Fruit fly (Drosophila melanogaster) whole organism, embryonic: Measurements from ENCODE around the gene par-6.

Source experiments
- Adf1 ChIP-seq: fragments of 200-800 bp; sonication (Bioruptor generic); IDR thresholded peaks from 2 replicates; pipeline ENCODE4 v1.3.6; 2022; ENCODE audit warnings: missing biosample characterization, missing genetic modification characterization
- CG10147 ChIP-seq: fragments of 200-800 bp; sonication (Bioruptor generic); optimal IDR thresholded peaks from 2 replicates; lab custom pipeline; 2019; ENCODE audit warnings: missing biosample characterization, mild to moderate bottlenecking, missing genetic modification characterization, moderate library complexity
- CG10267 ChIP-seq: fragments of 200-800 bp; sonication (Bioruptor generic); optimal IDR thresholded peaks from 2 replicates; lab custom pipeline; 2018; ENCODE audit warnings: missing biosample characterization, mild to moderate bottlenecking, missing genetic modification characterization, moderate library complexity
- CG10431 ChIP-seq: fragments of 200-800 bp; sonication (Bioruptor generic); optimal IDR thresholded peaks from 3 replicates; lab custom pipeline; 2018; ENCODE audit warnings: missing biosample characterization, mild to moderate bottlenecking, missing genetic modification characterization
- CG12219 ChIP-seq: fragments of 200-800 bp; sonication (Bioruptor generic); optimal IDR thresholded peaks from 3 replicates; lab custom pipeline; 2018; ENCODE audit warnings: missing biosample characterization, mild to moderate bottlenecking, missing genetic modification characterization
- CG15011 ChIP-seq: fragments of 200-800 bp; sonication (Bioruptor generic); optimal IDR thresholded peaks from 3 replicates; lab custom pipeline; 2018; ENCODE audit warnings: missing biosample characterization, mild to moderate bottlenecking, missing genetic modification characterization
- CG15696 ChIP-seq: fragments of 200-800 bp; sonication (Bioruptor generic); optimal IDR thresholded peaks from 2 replicates; lab custom pipeline; 2019; ENCODE audit warnings: missing biosample characterization, mild to moderate bottlenecking, missing genetic modification characterization, moderate library complexity
- CG16813 ChIP-seq: fragments of 200-800 bp; sonication (Bioruptor generic); IDR thresholded peaks from 3 replicates; pipeline ENCODE4 v1.3.6; 2022; ENCODE audit warnings: missing biosample characterization, missing genetic modification characterization; ENCODE audit not compliant: partially characterized antibody
- CG17568 ChIP-seq: fragments of 200-800 bp; sonication (Bioruptor generic); optimal IDR thresholded peaks from 2 replicates; lab custom pipeline; 2018; ENCODE audit warnings: missing biosample characterization, mild to moderate bottlenecking, missing genetic modification characterization, moderate library complexity
- CG2875 ChIP-seq: fragments of 200-800 bp; sonication (Bioruptor generic); optimal IDR thresholded peaks from 2 replicates; lab custom pipeline; 2017; ENCODE audit warnings: missing biosample characterization, mild to moderate bottlenecking, missing genetic modification characterization, missing genetic modification reagents
- CG31365 ChIP-seq: fragments of 200-800 bp; sonication (Bioruptor generic); optimal IDR thresholded peaks from 2 replicates; lab custom pipeline; 2018; ENCODE audit warnings: missing biosample characterization, mild to moderate bottlenecking, missing genetic modification characterization
- CG3726 ChIP-seq: fragments of 200-800 bp; sonication (Bioruptor generic); IDR thresholded peaks from 3 replicates; pipeline ENCODE4, ENCODE4 v1.3.6; 2022; ENCODE audit warnings: missing biosample characterization, missing genetic modification characterization
- CG3847 ChIP-seq: fragments of 200-800 bp; sonication (Bioruptor generic); IDR thresholded peaks from 2 replicates; pipeline ENCODE4 v1.3.6; 2022; ENCODE audit warnings: missing biosample characterization, missing genetic modification characterization
- CG4820 ChIP-seq: fragments of 200-800 bp; sonication (Bioruptor generic); optimal IDR thresholded peaks from 3 replicates; lab custom pipeline; 2016; ENCODE audit warnings: missing biosample characterization, missing genetic modification characterization
- CG4854 ChIP-seq: fragments of 200-800 bp; sonication (Bioruptor generic); optimal IDR thresholded peaks from 2 replicates; lab custom pipeline; 2016; ENCODE audit warnings: missing biosample characterization, missing genetic modification characterization, inconsistent platforms
- CG6272 ChIP-seq: fragments of 200-800 bp; sonication (Bioruptor generic); IDR thresholded peaks from 2 replicates; pipeline ENCODE4 v1.3.6; 2022; ENCODE audit warnings: missing biosample characterization, missing genetic modification characterization
- CG7357 ChIP-seq: fragments of 200-800 bp; sonication (Bioruptor generic); IDR thresholded peaks from 3 replicates; pipeline ENCODE4 v1.3.6; 2022; ENCODE audit warnings: missing biosample characterization, missing genetic modification characterization
- CG7745 ChIP-seq: fragments of 200-800 bp; sonication (Bioruptor generic); optimal IDR thresholded peaks from 2 replicates; lab custom pipeline; 2018; ENCODE audit warnings: missing biosample characterization, mild to moderate bottlenecking, missing genetic modification characterization, moderate library complexity
- CG7987 ChIP-seq: fragments of 200-800 bp; sonication (Bioruptor generic); optimal IDR thresholded peaks from 2 replicates; lab custom pipeline; 2018; ENCODE audit warnings: missing biosample characterization, mild to moderate bottlenecking, missing genetic modification characterization, moderate library complexity
- Dek ChIP-seq: fragments of 200-800 bp; sonication (Bioruptor generic); optimal IDR thresholded peaks from 3 replicates; lab custom pipeline; 2019; ENCODE audit warnings: missing biosample characterization, mild to moderate bottlenecking, missing genetic modification characterization, moderate library complexity
- Dip2 ChIP-seq: fragments of 200-800 bp; sonication (Bioruptor generic); IDR thresholded peaks from 2 replicates; pipeline ENCODE4 v1.3.6; 2022; ENCODE audit warnings: missing biosample characterization, missing genetic modification characterization
- Doc2 ChIP-seq: fragments of 200-800 bp; sonication (Bioruptor generic); IDR thresholded peaks from 2 replicates; pipeline ENCODE4 v1.3.6; 2022; ENCODE audit warnings: missing biosample characterization, missing genetic modification characterization
- Dref ChIP-seq: fragments of 200-800 bp; sonication (Bioruptor generic); IDR thresholded peaks from 2 replicates; pipeline ENCODE4 v1.3.6; 2022; ENCODE audit warnings: missing biosample characterization, missing genetic modification characterization
- Fer1 ChIP-seq: fragments of 200-800 bp; sonication (Bioruptor generic); optimal IDR thresholded peaks from 2 replicates; lab custom pipeline; 2017; ENCODE audit warnings: missing biosample characterization, mild to moderate bottlenecking, missing genetic modification characterization
- HmgZ ChIP-seq: fragments of 200-800 bp; sonication (Bioruptor generic); optimal IDR thresholded peaks from 2 replicates; lab custom pipeline; 2018; ENCODE audit warnings: missing biosample characterization, mild to moderate bottlenecking, missing genetic modification characterization
- Hmr ChIP-seq: fragments of 200-800 bp; sonication (Bioruptor generic); optimal IDR thresholded peaks from 3 replicates; lab custom pipeline; 2017; ENCODE audit warnings: mild to moderate bottlenecking, missing biosample characterization, missing genetic modification reagents, missing genetic modification characterization
- Hmx ChIP-seq: fragments of 200-800 bp; sonication (Bioruptor generic); optimal IDR thresholded peaks from 2 replicates; lab custom pipeline; 2016; ENCODE audit warnings: missing biosample characterization, missing genetic modification characterization
- Hr3 ChIP-seq: fragments of 200-800 bp; sonication (Bioruptor generic); optimal IDR thresholded peaks from 3 replicates; lab custom pipeline; 2016; ENCODE audit warnings: missing biosample characterization, missing genetic modification characterization
- Lhr ChIP-seq: fragments of 200-800 bp; sonication (Bioruptor generic); optimal IDR thresholded peaks from 3 replicates; lab custom pipeline; 2017; ENCODE audit warnings: mild to moderate bottlenecking, missing biosample characterization, missing genetic modification reagents, missing genetic modification characterization
- MBD-R2 ChIP-seq: fragments of 200-800 bp; sonication (Bioruptor generic); IDR thresholded peaks from 2 replicates; pipeline ENCODE4 v1.3.6; 2022; ENCODE audit warnings: missing biosample characterization, missing genetic modification characterization
- Poxn ChIP-seq: fragments of 200-800 bp; sonication (Bioruptor generic); IDR thresholded peaks from 2 replicates; pipeline ENCODE4 v1.3.6; 2022; ENCODE audit warnings: missing biosample characterization, missing genetic modification characterization
- Spps ChIP-seq: fragments of 200-800 bp; sonication (Bioruptor generic); optimal IDR thresholded peaks from 2 replicates; lab custom pipeline; 2018; ENCODE audit warnings: missing biosample characterization, mild to moderate bottlenecking, missing genetic modification characterization
- ap ChIP-seq: fragments of 200-800 bp; sonication (Bioruptor generic); IDR thresholded peaks from 2 replicates; pipeline ENCODE4 v1.3.6; 2022; ENCODE audit warnings: missing biosample characterization, missing genetic modification characterization
- ase ChIP-seq: fragments of 200-800 bp; sonication (Bioruptor generic); IDR thresholded peaks from 3 replicates; pipeline ENCODE4 v1.3.6; 2022; ENCODE audit warnings: missing biosample characterization, missing genetic modification characterization
- bcd ChIP-seq: fragments of 200-800 bp; sonication (Bioruptor generic); optimal IDR thresholded peaks from 2 replicates; lab custom pipeline; 2017; ENCODE audit warnings: missing biosample characterization, mild to moderate bottlenecking, missing genetic modification characterization
- bowl ChIP-seq: fragments of 200-800 bp; sonication (Bioruptor generic); IDR thresholded peaks from 2 replicates; pipeline ENCODE4 v1.3.6; 2022; ENCODE audit warnings: missing biosample characterization, missing genetic modification characterization
- cad ChIP-seq: fragments of >200 bp; optimal IDR thresholded peaks from 2 replicates; lab custom pipeline; 2017; ENCODE audit warnings: missing biosample characterization, missing genetic modification characterization
- chm ChIP-seq: fragments of 200-800 bp; sonication (Bioruptor generic); IDR thresholded peaks from 2 replicates; pipeline ENCODE4 v1.3.6; 2022; ENCODE audit warnings: missing biosample characterization, missing genetic modification characterization
- emc ChIP-seq: fragments of 200-800 bp; sonication (Bioruptor generic); optimal IDR thresholded peaks from 2 replicates; lab custom pipeline; 2016; ENCODE audit warnings: missing biosample characterization, missing genetic modification characterization
- fd96Cb ChIP-seq: fragments of 200-800 bp; sonication (Bioruptor generic); optimal IDR thresholded peaks from 2 replicates; lab custom pipeline; 2018; ENCODE audit warnings: missing biosample characterization, mild to moderate bottlenecking, missing genetic modification characterization, moderate library complexity
- gce ChIP-seq: fragments of 200-800 bp; sonication (Bioruptor generic); IDR thresholded peaks from 3 replicates; pipeline ENCODE4 v1.3.6; 2022; ENCODE audit warnings: missing biosample characterization, missing genetic modification characterization
- gsb ChIP-seq: fragments of 200-800 bp; sonication (Bioruptor generic); IDR thresholded peaks from 2 replicates; pipeline ENCODE4 v1.3.6; 2022; ENCODE audit warnings: missing biosample characterization, missing genetic modification characterization
- lmd ChIP-seq: fragments of 200-800 bp; sonication (Bioruptor generic); IDR thresholded peaks from 2 replicates; pipeline ENCODE4 v1.3.6; 2022; ENCODE audit warnings: missing biosample characterization, missing genetic modification characterization
- nerfin-2 ChIP-seq: fragments of 200-800 bp; sonication (Bioruptor generic); IDR thresholded peaks from 2 replicates; pipeline ENCODE4 v1.3.6; 2022; ENCODE audit warnings: missing biosample characterization, missing genetic modification characterization; ENCODE audit not compliant: partially characterized antibody
- prd ChIP-seq, 3 experiments: fragments of >200 bp in 2 of 3; fragments of 200-800 bp in 1 of 3; sonication (Bioruptor generic) in 1 of 3; optimal IDR thresholded peaks in 2 of 3; IDR thresholded peaks in 1 of 3; 2 replicates in 2 of 3; 3 replicates in 1 of 3; pipeline versions ENCODE4 v1.3.6 to Lab custom; 2017 to 2022; ENCODE audit warnings: missing biosample characterization in 1 of 3, missing genetic modification characterization in 1 of 3
- slp2 ChIP-seq: fragments of 200-800 bp; sonication (Bioruptor generic); optimal IDR thresholded peaks from 2 replicates; lab custom pipeline; 2016; ENCODE audit warnings: missing biosample characterization, missing genetic modification characterization
- sna ChIP-seq: fragments of 200-800 bp; sonication (Bioruptor generic); IDR thresholded peaks from 2 replicates; pipeline ENCODE4 v1.3.6; 2022; ENCODE audit warnings: missing biosample characterization, missing genetic modification characterization; ENCODE audit not compliant: partially characterized antibody
- tna ChIP-seq: fragments of 200-800 bp; sonication (Bioruptor generic); IDR thresholded peaks from 2 replicates; pipeline ENCODE4 v1.3.6; 2022; ENCODE audit warnings: missing biosample characterization, missing genetic modification characterization; ENCODE audit not compliant: partially characterized antibody
- unpg ChIP-seq: fragments of 200-800 bp; sonication (Bioruptor generic); optimal IDR thresholded peaks from 3 replicates; lab custom pipeline; 2018; ENCODE audit warnings: missing biosample characterization, mild to moderate bottlenecking, missing genetic modification characterization, moderate library complexity
- zen ChIP-seq: fragments of 200-800 bp; sonication (Bioruptor generic); optimal IDR thresholded peaks from 3 replicates; lab custom pipeline; 2018; ENCODE audit warnings: missing biosample characterization, mild to moderate bottlenecking, missing genetic modification characterization, moderate library complexity

par-6 gene

DNA sequence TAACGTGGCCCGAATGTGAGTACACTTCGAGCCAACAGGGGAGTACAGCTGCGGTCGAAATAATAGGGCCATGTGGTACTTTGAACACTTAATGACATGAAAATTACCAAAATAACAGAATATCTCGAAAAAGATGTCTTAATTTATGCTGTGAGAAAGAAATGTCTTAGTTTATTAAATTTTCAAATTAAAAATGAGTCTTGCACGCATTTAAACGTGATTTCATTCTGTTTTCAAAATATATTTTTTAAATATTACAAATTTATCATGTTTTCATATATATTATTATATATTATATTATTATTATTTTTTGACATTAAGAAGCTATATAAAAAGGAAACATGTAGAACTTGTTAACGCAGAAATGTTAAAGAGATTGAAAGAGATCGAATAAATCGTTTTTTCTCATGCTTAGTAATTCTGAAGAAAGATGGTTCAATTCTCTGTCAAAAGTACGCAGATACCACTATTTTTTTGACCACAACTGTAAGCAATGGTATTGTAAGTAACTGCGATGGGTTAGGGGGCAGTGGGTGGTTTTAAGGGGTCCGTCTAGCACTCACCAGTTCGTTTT, 8.2 kb upstream of the par-6 start (continued):
- no peak for TF ChIP-seq sna (GFP tag; lab: Robert Waterston, UW)
- TF ChIP-seq lmd: no peak
- TF ChIP-seq emc (GFP tag; lab: Kevin White, UChicago): no peak
- TF ChIP-seq chm (GFP tag; lab: Robert Waterston, UW): no peak
- no peak for TF ChIP-seq CG3726 (GFP tag; lab: Robert Waterston, UW)
- TF ChIP-seq CG10431 (GFP tag; lab: Kevin White, UChicago): no peak
- no peak for TF ChIP-seq CG4854 (GFP tag; lab: Kevin White, UChicago)
- no peak for TF ChIP-seq Poxn (GFP tag; lab: Robert Waterston, UW)
- TF ChIP-seq Adf1 (GFP tag; lab: Robert Waterston, UW): no peak; the same call in 1 of the 2 replicates
- TF ChIP-seq CG2875: no peak
- TF ChIP-seq slp2 (GFP tag; lab: Kevin White, UChicago): no peak
- TF ChIP-seq CG3847 (GFP tag; lab: Robert Waterston, UW): no peak
- TF ChIP-seq CG7357 (GFP tag; lab: Robert Waterston, UW): no peak
- peak; percentile 5 for TF ChIP-seq Hmr (GFP tag; lab: Kevin White, UChicago)
- 0 out of 2 replicates have a peak, but pooled peaks have one; percentile 18 for TF ChIP-seq ap (GFP tag; lab: Robert Waterston, UW)
- no peak for TF ChIP-seq MBD-R2 (GFP tag; lab: Robert Waterston, UW)
- peak; percentile 12 for TF ChIP-seq bcd (GFP tag; lab: Kevin White, UChicago)
- TF ChIP-seq CG10267 (tag; lab: Kevin White, UChicago): peak; percentile 45
- TF ChIP-seq bowl (GFP tag; lab: Robert Waterston, UW): no peak
- 0 out of 3 replicates have a peak, but pooled peaks have one; percentile 33 for TF ChIP-seq ase (GFP tag; lab: Robert Waterston, UW)
- TF ChIP-seq CG16813 (GFP tag; lab: Robert Waterston, UW): no peak
- no peak for TF ChIP-seq Spps (tag; lab: Kevin White, UChicago)
- no peak for TF ChIP-seq Hmx (GFP tag; lab: Kevin White, UChicago)
- peak; percentile 53 for TF ChIP-seq CG10147 (GFP tag; lab: Kevin White, UChicago)
- TF ChIP-seq Lhr (GFP tag; lab: Kevin White, UChicago): no peak
- no peak for TF ChIP-seq Doc2 (GFP tag; lab: Robert Waterston, UW)
- no peak for TF ChIP-seq Dip2 (GFP tag; lab: Robert Waterston, UW)
- TF ChIP-seq CG15696 (tag; lab: Kevin White, UChicago): no peak
- no peak for TF ChIP-seq CG17568 (GFP tag; lab: Kevin White, UChicago)
- no peak for TF ChIP-seq CG6272 (GFP tag; lab: Robert Waterston, UW)
- TF ChIP-seq CG7987 (GFP tag; lab: Kevin White, UChicago): no peak
- TF ChIP-seq Fer1 (GFP tag; lab: Kevin White, UChicago): peak; percentile 44
- no peak for TF ChIP-seq HmgZ (tag; lab: Kevin White, UChicago)
- peak; percentile 46 for TF ChIP-seq fd96Cb (tag; lab: Kevin White, UChicago)
- no peak for TF ChIP-seq gsb (GFP tag; lab: Robert Waterston, UW)
- no peak for TF ChIP-seq prd (optimal IDR thresholded peaks at IDR 0.05; lab: Kevin White, UChicago)
- 0 out of 3 replicates have a peak, but pooled peaks have one; percentile 12 for TF ChIP-seq prd (GFP tag; IDR thresholded peaks at IDR 0.05; lab: Robert Waterston, UW)
- TF ChIP-seq CG15011: no peak
- no peak for TF ChIP-seq CG7745
- TF ChIP-seq Hr3 (GFP tag; lab: Kevin White, UChicago): no peak
- no peak for TF ChIP-seq gce (GFP tag; lab: Robert Waterston, UW)
- TF ChIP-seq unpg (GFP tag; lab: Kevin White, UChicago): peak; percentile 1
- TF ChIP-seq Dref (GFP tag; lab: Robert Waterston, UW): no peak
- no peak for TF ChIP-seq Dek (tag; lab: Kevin White, UChicago)
- no peak for TF ChIP-seq nerfin-2 (GFP tag; lab: Robert Waterston, UW)
- no peak for TF ChIP-seq CG31365
- no peak for TF ChIP-seq zen (tag; lab: Kevin White, UChicago)
- TF ChIP-seq cad (GFP tag; lab: Kevin White, UChicago): no peak
- no peak for TF ChIP-seq tna
- TF ChIP-seq CG12219 (GFP tag; lab: Kevin White, UChicago): no peak
- TF ChIP-seq CG4820: peak; percentile 5
